Worm (Caenorhabditis elegans): ENCODE data around the gene F28E10.1.

DNA sequence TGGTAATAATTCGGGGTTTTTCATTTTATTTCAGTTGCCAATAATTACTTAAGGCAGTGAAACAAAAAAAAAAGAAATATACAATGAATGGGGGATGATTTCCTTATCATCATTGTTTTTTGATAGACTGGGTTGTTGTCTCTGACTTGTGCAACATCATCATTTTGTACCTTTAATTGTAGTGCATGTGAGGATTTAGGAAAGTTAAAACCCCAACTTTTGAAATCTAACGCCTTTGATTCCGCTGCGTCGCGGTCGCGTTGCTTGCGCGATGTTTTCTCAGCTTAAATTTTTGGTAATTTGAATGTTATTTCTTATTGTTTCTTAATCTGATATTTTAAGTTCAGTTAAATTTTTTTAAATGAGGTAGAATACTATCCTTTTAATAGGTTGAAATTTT is 22.8 kb upstream of the F28E10.1 start, which contains the start of gene ZK185.5:
- no peak for TF ChIP-seq elt-3 (tag; optimal IDR thresholded peaks at IDR 0.05)
- no peak for TF ChIP-seq lir-3 (tag; optimal IDR thresholded peaks at IDR 0.05; ENCODE audit: poor library complexity)
- no peak for TF ChIP-seq ceh-82 (tag; optimal IDR thresholded peaks at IDR 0.05)
- no peak for TF ChIP-seq fos-1 (tag; optimal IDR thresholded peaks at IDR 0.05)
- TF ChIP-seq ztf-4 (tag; optimal IDR thresholded peaks at IDR 0.05) = no peak
- TF ChIP-seq tbx-2 (tag; optimal IDR thresholded peaks at IDR 0.05) = no peak
- no peak for TF ChIP-seq ceh-90 (tag; optimal IDR thresholded peaks at IDR 0.05)
- no peak for TF ChIP-seq sox-4 (tag; optimal IDR thresholded peaks at IDR 0.05)
- no peak for TF ChIP-seq blmp-1 (tag; optimal IDR thresholded peaks at IDR 0.05)
- no peak for TF ChIP-seq C34B4.2 (tag; optimal IDR thresholded peaks at IDR 0.05)
- TF ChIP-seq ama-1 (optimal IDR thresholded peaks at IDR 0.05) = no peak
- no peak for TF ChIP-seq snu-23 (GFP tag; optimal IDR thresholded peaks at IDR 0.05)

Data from whole organism, L1 larva.